Fruit fly (Drosophila melanogaster) S2 (cell line): Measurements from ENCODE around the gene U4-U6-60K.

Experiments
- CG8478 ChIP-seq: fragments of >200 bp; optimal IDR thresholded peaks from 2 replicates; lab custom pipeline; 2018
- CTCF ChIP-seq, 2 experiments: fragments of >200 bp; optimal IDR thresholded peaks; 2 replicates each; lab custom pipeline; 2018

- no peak for TF ChIP-seq CG8478 (lab: Kevin White, UChicago)
- TF ChIP-seq CTCF (optimal IDR thresholded peaks at IDR 0.05; lab: Kevin White, UChicago): no peak
Observed at dm6 chr3L:17494541-17494940, 19.2 kb downstream of the U4-U6-60K start, which contains the start of gene edin.
